Worm (Caenorhabditis elegans) whole organism, young adult: ENCODE results near the gene haao-1.

Experiments used
- B0261.1 ChIP-seq: sonication (generic microtip); optimal IDR thresholded peaks from 2 replicates; lab custom pipeline; 2016; ENCODE audit warnings: mild to moderate bottlenecking, missing genetic modification characterization, moderate library complexity, missing compliant biosample characterization
- C06A6.2 ChIP-seq: fragments of 200-800 bp; sonication (Bioruptor generic); conservative IDR thresholded peaks from 2 replicates; pipeline ENCODE4 v1.3.6; 2022; ENCODE audit warnings: missing genetic modification characterization, missing compliant biosample characterization
- F23B12.7 ChIP-seq: sonication (generic microtip); optimal IDR thresholded peaks from 2 replicates; lab custom pipeline; 2017; ENCODE audit warnings: missing genetic modification characterization, mild to moderate bottlenecking, missing compliant biosample characterization, antibody characterized with exemption, moderate library complexity; ENCODE audit not compliant: insufficient read depth
- F39B2.1 ChIP-seq: fragments of 200-800 bp; sonication (Bioruptor generic); IDR thresholded peaks from 2 replicates; pipeline ENCODE4 v1.3.6; 2022; ENCODE audit warnings: missing genetic modification reagents, missing genetic modification characterization, missing compliant biosample characterization
- F52B5.7 ChIP-seq: sonication (generic microtip); optimal IDR thresholded peaks from 2 replicates; lab custom pipeline; 2016; ENCODE audit warnings: mild to moderate bottlenecking, missing genetic modification characterization, missing compliant biosample characterization
- F55B11.4 ChIP-seq: sonication (generic microtip); optimal IDR thresholded peaks from 2 replicates; lab custom pipeline; 2016; ENCODE audit warnings: missing compliant biosample characterization, missing genetic modification characterization, borderline replicate concordance; ENCODE audit not compliant: insufficient read depth
- K11D2.4 ChIP-seq: fragments of 200-800 bp; sonication (Bioruptor generic); IDR thresholded peaks from 2 replicates; pipeline ENCODE4 v1.3.6; 2022; ENCODE audit warnings: missing genetic modification reagents, missing genetic modification characterization, missing compliant biosample characterization
- T07F8.4 ChIP-seq: sonication (generic microtip); optimal IDR thresholded peaks from 2 replicates; lab custom pipeline; 2016; ENCODE audit warnings: mild to moderate bottlenecking, missing genetic modification characterization, moderate library complexity, missing compliant biosample characterization
- Y53F4B.3 ChIP-seq: fragments of 200-800 bp; sonication (Bioruptor generic); IDR thresholded peaks from 2 replicates; pipeline ENCODE4 v1.3.6; 2022; ENCODE audit warnings: missing genetic modification reagents, missing genetic modification characterization, missing compliant biosample characterization
- Y67H2A.10 ChIP-seq: fragments of 200-800 bp; sonication (Bioruptor generic); conservative IDR thresholded peaks from 2 replicates; pipeline ENCODE4 v1.3.6; 2022; ENCODE audit warnings: missing genetic modification reagents, missing genetic modification characterization, missing compliant biosample characterization
- Y95B8A.8 ChIP-seq: fragments of 200-800 bp; sonication (Bioruptor generic); IDR thresholded peaks from 2 replicates; pipeline ENCODE4 v1.3.6; 2022; ENCODE audit warnings: missing genetic modification reagents, missing genetic modification characterization, missing compliant biosample characterization
- aptf-3 ChIP-seq: fragments of 200-800 bp; sonication (Bioruptor generic); IDR thresholded peaks from 2 replicates; pipeline ENCODE4 v1.3.6; 2022; ENCODE audit warnings: missing genetic modification characterization, missing compliant biosample characterization
- atf-7 ChIP-seq: sonication (generic microtip); optimal IDR thresholded peaks from 2 replicates; lab custom pipeline; 2017; ENCODE audit warnings: mild to moderate bottlenecking, missing genetic modification characterization, missing compliant biosample characterization
- cebp-2 ChIP-seq: fragments of 200-800 bp; sonication (Bioruptor generic); IDR thresholded peaks from 2 replicates; pipeline ENCODE4 v1.3.6; 2022; ENCODE audit warnings: missing genetic modification characterization, missing compliant biosample characterization
- ceh-27 ChIP-seq: fragments of 200-800 bp; sonication (Bioruptor generic); optimal IDR thresholded peaks from 2 replicates; lab custom pipeline; 2018; ENCODE audit warnings: mild to moderate bottlenecking, missing genetic modification characterization, moderate library complexity, missing compliant biosample characterization
- chd-7 ChIP-seq: sonication (generic microtip); optimal IDR thresholded peaks from 2 replicates; lab custom pipeline; 2016; ENCODE audit warnings: mild to moderate bottlenecking, missing genetic modification characterization, moderate library complexity, missing compliant biosample characterization
- die-1 ChIP-seq: sonication (generic microtip); optimal IDR thresholded peaks from 2 replicates; lab custom pipeline; 2016; ENCODE audit warnings: missing genotype, mild to moderate bottlenecking, missing genetic modification characterization, missing compliant biosample characterization
- dox-1 ChIP-seq: fragments of 200-800 bp; sonication (Bioruptor generic); IDR thresholded peaks from 2 replicates; pipeline ENCODE4 v1.3.6; 2022; ENCODE audit warnings: missing genetic modification reagents, missing genetic modification characterization, missing compliant biosample characterization
- dpff-1 ChIP-seq: sonication (generic microtip); optimal IDR thresholded peaks from 2 replicates; lab custom pipeline; 2017; ENCODE audit warnings: mild to moderate bottlenecking, missing genetic modification characterization, missing compliant biosample characterization
- efl-1 ChIP-seq: fragments of 150-350 bp; optimal IDR thresholded peaks from 2 replicates; lab custom pipeline; 2014; ENCODE audit warnings: missing biosample characterization, missing genetic modification reagents, missing genetic modification characterization
- egl-18 ChIP-seq: fragments of 200-800 bp; sonication (Bioruptor generic); IDR thresholded peaks from 2 replicates; pipeline ENCODE4 v1.3.6; 2022; ENCODE audit warnings: missing genetic modification reagents, missing genetic modification characterization, missing compliant biosample characterization
- him-1 ChIP-seq: sonication (generic microtip); optimal IDR thresholded peaks from 2 replicates; lab custom pipeline; 2016; ENCODE audit warnings: missing genotype, missing genetic modification reagents, missing genetic modification characterization, missing compliant biosample characterization
- hrde-1 ChIP-seq: sonication (generic microtip); optimal IDR thresholded peaks from 2 replicates; lab custom pipeline; 2016; ENCODE audit warnings: missing genetic modification characterization, mild to moderate bottlenecking, missing compliant biosample characterization, moderate library complexity, missing genotype, missing genetic modification reagents, borderline replicate concordance
- let-526 ChIP-seq: fragments of 200-800 bp; sonication (Bioruptor generic); IDR thresholded peaks from 2 replicates; pipeline ENCODE4 v1.3.6; 2022; ENCODE audit warnings: missing genetic modification reagents, missing genetic modification characterization, missing compliant biosample characterization
- lin-54 ChIP-seq: fragments of 200-800 bp; sonication (Bioruptor generic); optimal IDR thresholded peaks from 2 replicates; lab custom pipeline; 2018; ENCODE audit warnings: mild to moderate bottlenecking, missing genetic modification characterization, missing compliant biosample characterization
- lsl-1 ChIP-seq: fragments of 200-800 bp; sonication (Bioruptor generic); optimal IDR thresholded peaks from 2 replicates; lab custom pipeline; 2018; ENCODE audit warnings: mild to moderate bottlenecking, missing genetic modification characterization, moderate library complexity, missing compliant biosample characterization
- lsy-27 ChIP-seq: sonication (generic microtip); optimal IDR thresholded peaks from 2 replicates; lab custom pipeline; 2017; ENCODE audit warnings: missing genetic modification characterization, mild to moderate bottlenecking, missing compliant biosample characterization, antibody characterized with exemption, missing genotype, borderline replicate concordance; ENCODE audit not compliant: insufficient read depth
- madf-10 ChIP-seq: sonication (generic microtip); optimal IDR thresholded peaks from 2 replicates; lab custom pipeline; 2016; ENCODE audit warnings: mild to moderate bottlenecking, missing genetic modification characterization, missing compliant biosample characterization
- madf-6 ChIP-seq: fragments of 200-800 bp; sonication (Bioruptor generic); IDR thresholded peaks from 2 replicates; pipeline ENCODE4 v1.3.6; 2022; ENCODE audit warnings: missing genetic modification reagents, missing genetic modification characterization, missing compliant biosample characterization
- madf-8 ChIP-seq: fragments of 200-800 bp; sonication (Bioruptor generic); conservative IDR thresholded peaks from 2 replicates; pipeline ENCODE4 v1.3.6; 2022; ENCODE audit warnings: missing genetic modification reagents, missing genetic modification characterization, missing compliant biosample characterization
- mcd-1 ChIP-seq: fragments of 200-800 bp; sonication (Bioruptor generic); IDR thresholded peaks from 2 replicates; pipeline ENCODE4 v1.3.6; 2022; ENCODE audit warnings: missing genetic modification reagents, missing genetic modification characterization, missing compliant biosample characterization
- mel-28 ChIP-seq: sonication (generic microtip); optimal IDR thresholded peaks from 2 replicates; lab custom pipeline; 2016; ENCODE audit warnings: borderline replicate concordance, mild to moderate bottlenecking, missing genetic modification characterization, missing compliant biosample characterization
- mes-4 ChIP-seq: sonication (generic microtip); optimal IDR thresholded peaks from 2 replicates; lab custom pipeline; 2016; ENCODE audit warnings: missing genotype, missing genetic modification characterization, missing compliant biosample characterization
- mxl-1 ChIP-seq: sonication (generic microtip); optimal IDR thresholded peaks from 2 replicates; lab custom pipeline; 2016; ENCODE audit warnings: missing genetic modification characterization, missing compliant biosample characterization
- nfyb-1 ChIP-seq: fragments of 200-800 bp; sonication (Bioruptor generic); IDR thresholded peaks from 2 replicates; pipeline ENCODE4 v1.3.6; 2022; ENCODE audit warnings: missing genetic modification reagents, missing genetic modification characterization, missing compliant biosample characterization
- nhr-120 ChIP-seq: fragments of 200-800 bp; sonication (Bioruptor generic); IDR thresholded peaks from 2 replicates; pipeline ENCODE4 v1.3.6; 2022; ENCODE audit warnings: missing genetic modification characterization, missing compliant biosample characterization
- nhr-80 ChIP-seq: sonication (generic microtip); optimal IDR thresholded peaks from 2 replicates; lab custom pipeline; 2016; ENCODE audit warnings: missing genetic modification characterization, missing compliant biosample characterization
- nhr-90 ChIP-seq: sonication (generic microtip); optimal IDR thresholded peaks from 2 replicates; lab custom pipeline; 2016; ENCODE audit warnings: missing genotype, mild to moderate bottlenecking, missing genetic modification characterization, missing compliant biosample characterization
- pbrm-1 ChIP-seq: fragments of 200-800 bp; sonication (Bioruptor generic); IDR thresholded peaks from 2 replicates; pipeline ENCODE4 v1.3.6; 2022; ENCODE audit warnings: missing genetic modification reagents, missing genetic modification characterization, missing compliant biosample characterization
- repo-1 ChIP-seq: sonication (generic microtip); optimal IDR thresholded peaks from 2 replicates; lab custom pipeline; 2017; ENCODE audit warnings: mild to moderate bottlenecking, missing genetic modification characterization, missing compliant biosample characterization
- rpc-1 ChIP-seq, 2 experiments: fragments of 150-350 bp in 1 of 2; sonication (generic microtip) in 1 of 2; optimal IDR thresholded peaks; 2 replicates each; lab custom pipeline; 2014 to 2018; ENCODE audit warnings: missing biosample characterization in 1 of 2, missing genetic modification characterization in 1 of 2, missing genetic modification reagents in 1 of 2, missing genotype in 1 of 2
- sdz-38 ChIP-seq: sonication (generic microtip); optimal IDR thresholded peaks from 2 replicates; lab custom pipeline; 2016; ENCODE audit warnings: missing genotype, missing genetic modification characterization, missing compliant biosample characterization
- snpc-1.3 ChIP-seq: sonication (generic microtip); optimal IDR thresholded peaks from 2 replicates; lab custom pipeline; 2017; ENCODE audit warnings: missing genetic modification characterization, mild to moderate bottlenecking, missing compliant biosample characterization, antibody characterized with exemption, moderate library complexity, missing genotype, missing genetic modification reagents; ENCODE audit not compliant: insufficient read depth
- somi-1 ChIP-seq: fragments of 200-800 bp; sonication (Bioruptor generic); optimal IDR thresholded peaks from 2 replicates; lab custom pipeline; 2018; ENCODE audit warnings: mild to moderate bottlenecking, missing genetic modification characterization, missing compliant biosample characterization
- tbp1 ChIP-seq: fragments of 200-800 bp; sonication (Bioruptor generic); optimal IDR thresholded peaks from 2 replicates; lab custom pipeline; 2018; ENCODE audit warnings: mild to moderate bottlenecking, missing genetic modification characterization, missing compliant biosample characterization
- tlf-1 ChIP-seq: fragments of 200-800 bp; sonication (Bioruptor generic); optimal IDR thresholded peaks from 2 replicates; lab custom pipeline; 2018; ENCODE audit warnings: mild to moderate bottlenecking, missing genetic modification characterization, missing compliant biosample characterization
- xnd-1 ChIP-seq: sonication (generic microtip); optimal IDR thresholded peaks from 2 replicates; lab custom pipeline; 2016; ENCODE audit warnings: missing genotype, missing genetic modification reagents, missing genetic modification characterization, missing compliant biosample characterization
- zim-3 ChIP-seq: sonication (generic microtip); optimal IDR thresholded peaks from 2 replicates; lab custom pipeline; 2017; ENCODE audit warnings: mild to moderate bottlenecking, missing genetic modification characterization, moderate library complexity, missing compliant biosample characterization
- ztf-6 ChIP-seq: fragments of 200-800 bp; sonication (Bioruptor generic); IDR thresholded peaks from 2 replicates; pipeline ENCODE4 v1.3.6; 2022; ENCODE audit warnings: missing genetic modification reagents, missing genetic modification characterization, missing compliant biosample characterization

haao-1 gene

ce11 chrV:9545238-9545709, 40.6 kb downstream of the haao-1 start, which contains the start of the genes his-35 and his-41 (continued):
- no peak for TF ChIP-seq lin-54 (GFP tag; lab: Kevin White, UChicago)
- TF ChIP-seq die-1 (tag; lab: Kevin White, UChicago), result no peak
- no peak for TF ChIP-seq somi-1 (GFP tag; lab: Kevin White, UChicago)
- 0 out of 2 replicates have a peak, but pooled peaks have one; percentile 34 for TF ChIP-seq let-526
- TF ChIP-seq F55B11.4 (tag; lab: Kevin White, UChicago), result no peak
- no peak for TF ChIP-seq rpc-1 (optimal IDR thresholded peaks at IDR 0.05; lab: Kevin White, UChicago)
- TF ChIP-seq rpc-1 (tag; optimal IDR thresholded peaks at IDR 0.05; lab: Kevin White, UChicago), result no peak
- no peak for TF ChIP-seq T07F8.4 (tag; lab: Kevin White, UChicago)
- no peak for TF ChIP-seq repo-1
- TF ChIP-seq lsl-1 (GFP tag; lab: Kevin White, UChicago), result no peak
- TF ChIP-seq hrde-1 (tag; lab: Kevin White, UChicago), result no peak
- TF ChIP-seq mcd-1 (GFP tag; lab: Robert Waterston, UW), result peak; percentile 66
- TF ChIP-seq Y53F4B.3, result no peak
- no peak for TF ChIP-seq madf-10 (tag; lab: Kevin White, UChicago)
- no peak for TF ChIP-seq zim-3 (tag; lab: Kevin White, UChicago)
- TF ChIP-seq mes-4 (tag; lab: Kevin White, UChicago), result no peak
- no peak for TF ChIP-seq Y67H2A.10 (GFP tag; lab: Robert Waterston, UW)
- peak; percentile 7 for TF ChIP-seq F52B5.7 (tag; lab: Kevin White, UChicago)
- TF ChIP-seq madf-8 (GFP tag; lab: Robert Waterston, UW), result no peak
- no peak for TF ChIP-seq mel-28 (tag; lab: Kevin White, UChicago)
- TF ChIP-seq nhr-90, result no peak
- TF ChIP-seq pbrm-1 (GFP tag; lab: Robert Waterston, UW), result no peak
- no peak for TF ChIP-seq cebp-2
- peak; percentile 6 for TF ChIP-seq chd-7 (tag; lab: Kevin White, UChicago)
- TF ChIP-seq ztf-6 (GFP tag; lab: Robert Waterston, UW), result no peak
- no peak for TF ChIP-seq B0261.1
- TF ChIP-seq F23B12.7 (tag; lab: Kevin White, UChicago), result no peak
- TF ChIP-seq snpc-1.3 (tag; lab: Kevin White, UChicago), result no peak
- TF ChIP-seq dox-1 (GFP tag; lab: Robert Waterston, UW), result peak; percentile 61
- no peak for TF ChIP-seq dpff-1 (tag; lab: Kevin White, UChicago)
- no peak for TF ChIP-seq efl-1 (GFP tag; lab: Kevin White, UChicago)
- TF ChIP-seq nhr-120 (GFP tag; lab: Robert Waterston, UW), result no peak
- no peak for TF ChIP-seq aptf-3 (GFP tag; lab: Robert Waterston, UW)
- TF ChIP-seq C06A6.2 (GFP tag; lab: Robert Waterston, UW), result 0 out of 2 replicates have a peak, but pooled peaks have one; percentile 30
- TF ChIP-seq atf-7 (tag; lab: Kevin White, UChicago), result no peak
- no peak for TF ChIP-seq mxl-1 (tag; lab: Kevin White, UChicago)
- TF ChIP-seq nfyb-1 (GFP tag; lab: Robert Waterston, UW), result no peak
- TF ChIP-seq nhr-80 (tag; lab: Kevin White, UChicago), result peak; percentile 32
- no peak for TF ChIP-seq K11D2.4 (GFP tag; lab: Robert Waterston, UW)
- TF ChIP-seq tbp1 (GFP tag; lab: Kevin White, UChicago), result peak; percentile 27
- TF ChIP-seq tlf-1 (GFP tag; lab: Kevin White, UChicago), result no peak
- TF ChIP-seq xnd-1 (tag; lab: Kevin White, UChicago), result no peak
- TF ChIP-seq egl-18 (GFP tag; lab: Robert Waterston, UW), result no peak
- TF ChIP-seq F39B2.1 (GFP tag; lab: Robert Waterston, UW), result peak; percentile 12; the same call in 1 of the 2 replicates
- TF ChIP-seq lsy-27 (tag; lab: Kevin White, UChicago), result no peak
- no peak for TF ChIP-seq Y95B8A.8
- peak; percentile 67 for TF ChIP-seq ceh-27
- no peak for TF ChIP-seq sdz-38 (tag; lab: Kevin White, UChicago)
- TF ChIP-seq madf-6 (GFP tag; lab: Robert Waterston, UW), result no peak
- TF ChIP-seq him-1 (tag; lab: Kevin White, UChicago), result no peak
